Fruit fly (Drosophila melanogaster) S2 (cell line): ENCODE measurements around the gene capu.

Source experiments
- CG8478 ChIP-seq: fragments of >200 bp; optimal IDR thresholded peaks from 2 replicates; lab custom pipeline; 2018
- CTCF ChIP-seq, 2 experiments: fragments of >200 bp; optimal IDR thresholded peaks; 2 replicates each; lab custom pipeline; 2018

Gene capu

dm6 chr2L:3902760-3903159 is at the start of gene capu:
capu (minus strand) TSS chr2L:3902860.
- TF ChIP-seq CG8478 (lab: Kevin White, UChicago) (no peak), CTCF (optimal IDR thresholded peaks at IDR 0.05; lab: Kevin White, UChicago) (no peak)

dm6 chr2L:3942094-3942493 is 39.4 kb upstream of the capu start:
- TF ChIP-seq CTCF (optimal IDR thresholded peaks at IDR 0.05; lab: Kevin White, UChicago): no peak
- TF ChIP-seq CG8478 (lab: Kevin White, UChicago): no peak

dm6 chr2L:3940302-3940701 is 37.6 kb upstream of the capu start:
- TF ChIP-seq CTCF (optimal IDR thresholded peaks at IDR 0.05; lab: Kevin White, UChicago) (no peak), CG8478 (lab: Kevin White, UChicago) (no peak)

dm6 chr2L:3938773-3939172 is 36.1 kb upstream of the capu start:
- TF ChIP-seq CG8478 (lab: Kevin White, UChicago) (no peak), CTCF (optimal IDR thresholded peaks at IDR 0.05; lab: Kevin White, UChicago) (no peak)

- TF ChIP-seq CTCF (optimal IDR thresholded peaks at IDR 0.05; lab: Kevin White, UChicago) (no peak), CG8478 (lab: Kevin White, UChicago) (no peak)
These were observed 33.1 kb upstream of the capu start for dm6 chr2L:3935757-3936156.

dm6 chr2L:3935014-3935413 is 32.4 kb upstream of the capu start:
- TF ChIP-seq CG8478 (lab: Kevin White, UChicago) (no peak), CTCF (optimal IDR thresholded peaks at IDR 0.05; lab: Kevin White, UChicago) (no peak)

- TF ChIP-seq CTCF (optimal IDR thresholded peaks at IDR 0.05; lab: Kevin White, UChicago) (no peak), CG8478 (lab: Kevin White, UChicago) (no peak)
These were observed 31.0 kb upstream of the capu start for dm6 chr2L:3933674-3934073.

- TF ChIP-seq CG8478 (lab: Kevin White, UChicago) (no peak), CTCF (optimal IDR thresholded peaks at IDR 0.05; lab: Kevin White, UChicago) (no peak)
These were observed 14.2 kb upstream of the capu start for dm6 chr2L:3916857-3917256.

dm6 chr2L:3914655-3915054 is 12.0 kb upstream of the capu start:
- no peak for TF ChIP-seq CG8478 (lab: Kevin White, UChicago)
- TF ChIP-seq CTCF (optimal IDR thresholded peaks at IDR 0.05; lab: Kevin White, UChicago): no peak

dm6 chr2L:3914188-3914587 is 11.5 kb upstream of the capu start, which contains the start of gene Fpgs2:
Fpgs2 (minus strand) TSS chr2L:3914288.
- TF ChIP-seq CG8478 (lab: Kevin White, UChicago): no peak
- no peak for TF ChIP-seq CTCF (optimal IDR thresholded peaks at IDR 0.05; lab: Kevin White, UChicago)

dm6 chr2L:3897529-3897928 is 5.1 kb downstream of the capu start:
- no peak for TF ChIP-seq CTCF (optimal IDR thresholded peaks at IDR 0.05; lab: Kevin White, UChicago)
- TF ChIP-seq CG8478 (lab: Kevin White, UChicago): no peak

- no peak for TF ChIP-seq CG8478 (lab: Kevin White, UChicago)
- TF ChIP-seq CTCF (optimal IDR thresholded peaks at IDR 0.05; lab: Kevin White, UChicago): no peak
These were observed 5.9 kb downstream of the capu start for dm6 chr2L:3896834-3897143.

- TF ChIP-seq CTCF (optimal IDR thresholded peaks at IDR 0.05; lab: Kevin White, UChicago): no peak
- TF ChIP-seq CG8478 (lab: Kevin White, UChicago): no peak
These were observed 6.5 kb downstream of the capu start for dm6 chr2L:3895951-3896833.

dm6 chr2L:3893331-3893730 is 9.3 kb downstream of the capu start:
- TF ChIP-seq CG8478 (lab: Kevin White, UChicago) (no peak), CTCF (optimal IDR thresholded peaks at IDR 0.05; lab: Kevin White, UChicago) (peak; percentile 80 to 85)

- no peak for TF ChIP-seq CG8478 (lab: Kevin White, UChicago)
- TF ChIP-seq CTCF (optimal IDR thresholded peaks at IDR 0.05; lab: Kevin White, UChicago): peak; percentile 1 to 3
These were observed 12.8 kb downstream of the capu start for dm6 chr2L:3889865-3890264.
